Worm (Caenorhabditis elegans) whole organism, L4/young adult: ENCODE results near the gene F26F12.5.

Experiments
- dao-5 ChIP-seq: sonication (generic microtip); optimal IDR thresholded peaks from 2 replicates; lab custom pipeline; 2016; ENCODE audit warnings: missing genotype, missing genetic modification characterization, moderate library complexity, missing compliant biosample characterization
- him-1 ChIP-seq: sonication (generic microtip); optimal IDR thresholded peaks from 2 replicates; lab custom pipeline; 2016; ENCODE audit warnings: missing genotype, missing genetic modification reagents, missing genetic modification characterization, missing compliant biosample characterization

ce11 chrV:5862479-5863188 lies 2.4 kb downstream of the F26F12.5 start, which contains the start of gene F26F12.8:
- TF ChIP-seq dao-5 (no peak), him-1 (tag; lab: Kevin White, UChicago) (no peak)
